Worm (Caenorhabditis elegans): ENCODE measurements around the gene F53F4.7.

The F53F4.7 gene

ce11 chrV:13658577-13658976 lies 44.8 kb upstream of the F53F4.7 start (continued):
- peak; percentile 62 for TF ChIP-seq mab-9 (GFP tag; IDR thresholded peaks at IDR 0.05)
- peak; percentile 93 for TF ChIP-seq elt-2 (tag; optimal IDR thresholded peaks at IDR 0.05)
- TF ChIP-seq nhr-19 (GFP tag; conservative IDR thresholded peaks at IDR 0.05): peak; percentile 91
- TF ChIP-seq mep-1 (tag; optimal IDR thresholded peaks at IDR 0.05): peak; percentile 83
- TF ChIP-seq nhr-237 (tag; optimal IDR thresholded peaks at IDR 0.05): no peak
- peak in 1 of 2 experiments; percentile 68 for TF ChIP-seq ztf-11 (tag; optimal IDR thresholded peaks at IDR 0.05)
- no peak for TF ChIP-seq nhr-84 (tag; optimal IDR thresholded peaks at IDR 0.05)
- peak; percentile 48 for TF ChIP-seq snpc-4 (tag; optimal IDR thresholded peaks at IDR 0.05)
- peak; percentile 69 for TF ChIP-seq pag-3 (tag; optimal IDR thresholded peaks at IDR 0.05; ENCODE audit: borderline replicate concordance, insufficient read depth)
- TF ChIP-seq efl-3 (GFP tag; optimal IDR thresholded peaks at IDR 0.05): no peak
- TF ChIP-seq lir-3 (tag; optimal IDR thresholded peaks at IDR 0.05; ENCODE audit: poor library complexity): peak; percentile 64
- no peak for TF ChIP-seq ces-1 (GFP tag; optimal IDR thresholded peaks at IDR 0.05)
- peak; percentile 95 for TF ChIP-seq snu-23 (GFP tag; optimal IDR thresholded peaks at IDR 0.05)
- no peak for TF ChIP-seq lin-39 (tag; optimal IDR thresholded peaks at IDR 0.05)
- no peak for TF ChIP-seq egl-27 (tag; optimal IDR thresholded peaks at IDR 0.05)
- TF ChIP-seq grh-1 (GFP tag; IDR thresholded peaks at IDR 0.05): peak; percentile 83
- peak; percentile 38 for TF ChIP-seq sox-4 (tag; optimal IDR thresholded peaks at IDR 0.05)
- no peak for TF ChIP-seq tlp-1 (tag; optimal IDR thresholded peaks at IDR 0.05)
- peak; percentile 58 for TF ChIP-seq C04F5.9 (tag; optimal IDR thresholded peaks at IDR 0.05)
- no peak for TF ChIP-seq F16B12.6 (tag; optimal IDR thresholded peaks at IDR 0.05)
- TF ChIP-seq nhr-20 (tag; optimal IDR thresholded peaks at IDR 0.05): peak; percentile 98
- TF ChIP-seq zag-1 (tag; optimal IDR thresholded peaks at IDR 0.05): no peak
- peak; percentile 17 for TF ChIP-seq fos-1 (tag; optimal IDR thresholded peaks at IDR 0.05)
- TF ChIP-seq nhr-47 (tag; optimal IDR thresholded peaks at IDR 0.05): peak; percentile 91
- peak; percentile 6 for TF ChIP-seq zip-4 (GFP tag; optimal IDR thresholded peaks at IDR 0.05)
- no peak for TF ChIP-seq ceh-8 (GFP tag; optimal IDR thresholded peaks at IDR 0.05)
- TF ChIP-seq blmp-1 (tag; optimal IDR thresholded peaks at IDR 0.05): peak; percentile 97
- TF ChIP-seq efl-1 (optimal IDR thresholded peaks at IDR 0.05): peak; percentile 43 to 65
- TF ChIP-seq efl-1 (GFP tag; optimal IDR thresholded peaks at IDR 0.05 in 1 of 2): peak; percentile 64 to 95
- TF ChIP-seq ceh-82 (tag; optimal IDR thresholded peaks at IDR 0.05): peak in 1 of 3 experiments; percentile 8
- no peak for TF ChIP-seq unc-98 (GFP tag; IDR thresholded peaks at IDR 0.05)
- TF ChIP-seq hlh-17 (GFP tag; optimal IDR thresholded peaks at IDR 0.05; ENCODE audit: borderline replicate concordance): no peak
- TF ChIP-seq nhr-85 (tag): peak; percentile 99
- no peak for TF ChIP-seq C34B4.2 (tag; optimal IDR thresholded peaks at IDR 0.05)
- peak; percentile 72 for TF ChIP-seq fkh-8 (tag; optimal IDR thresholded peaks at IDR 0.05)
- peak; percentile 5 for TF ChIP-seq ceh-63 (GFP tag; optimal IDR thresholded peaks at IDR 0.05)
- no peak for TF ChIP-seq unc-62 (GFP tag; optimal IDR thresholded peaks at IDR 0.05)
- peak; percentile 77 for TF ChIP-seq rnt-1 (tag; optimal IDR thresholded peaks at IDR 0.05)
- no peak for TF ChIP-seq alr-1 (tag; optimal IDR thresholded peaks at IDR 0.05; ENCODE audit: borderline replicate concordance)
- TF ChIP-seq swsn-7 (tag; optimal IDR thresholded peaks at IDR 0.05): peak; percentile 69
- TF ChIP-seq unc-30 (tag; optimal IDR thresholded peaks at IDR 0.05): no peak
- TF ChIP-seq nhr-77 (tag; optimal IDR thresholded peaks at IDR 0.05): no peak
- TF ChIP-seq irx-1 (tag; optimal IDR thresholded peaks at IDR 0.05): peak; percentile 88
- TF ChIP-seq nhr-11 (tag; optimal IDR thresholded peaks at IDR 0.05): no peak
- no peak for TF ChIP-seq nhr-12 (tag; optimal IDR thresholded peaks at IDR 0.05)
- TF ChIP-seq mdl-1 (tag; optimal IDR thresholded peaks at IDR 0.05): peak in 1 of 2 experiments; percentile 99
- no peak for TF ChIP-seq fkh-10 (GFP tag; optimal IDR thresholded peaks at IDR 0.05)
- peak; percentile 59 for TF ChIP-seq ceh-88 (GFP tag; IDR thresholded peaks at IDR 0.05)

Measured in whole organism, L1 larva.